Fruit fly (Drosophila melanogaster): Measurements from ENCODE around the gene hng3.

Gene hng3

DNA sequence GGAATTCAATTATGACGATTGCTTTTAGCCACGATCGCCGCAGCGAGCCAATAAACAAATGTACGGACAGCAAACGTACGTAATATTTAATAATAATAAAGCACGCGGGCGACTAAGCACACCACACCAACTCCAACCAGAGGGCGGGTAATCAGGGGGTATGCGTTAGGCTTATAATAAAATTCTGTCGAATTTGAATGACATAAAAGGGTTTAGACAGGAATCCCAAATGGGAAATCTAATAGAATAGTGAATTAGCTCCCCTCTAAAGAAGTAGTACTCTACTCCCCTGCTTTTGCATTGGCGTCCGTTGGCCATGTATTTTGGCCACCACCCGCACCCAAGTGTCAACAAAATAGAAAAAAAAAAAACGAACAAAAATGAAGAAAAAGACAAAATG lies 32.9 kb downstream of the hng3 start (continued):
- no peak for TF ChIP-seq bcd (GFP tag; optimal IDR thresholded peaks at IDR 0.05)
- TF ChIP-seq B-H1 (GFP tag; IDR thresholded peaks at IDR 0.05), result no peak
- peak; percentile 3 for TF ChIP-seq CG2120 (GFP tag; optimal IDR thresholded peaks at IDR 0.05)
- no peak for TF ChIP-seq mirr (GFP tag; optimal IDR thresholded peaks at IDR 0.05)
- no peak for TF ChIP-seq Hmx (GFP tag; optimal IDR thresholded peaks at IDR 0.05)
- no peak for TF ChIP-seq danr (GFP tag; IDR thresholded peaks at IDR 0.05)
- no peak for TF ChIP-seq CG18476 (GFP tag; optimal IDR thresholded peaks at IDR 0.05)
- no peak for TF ChIP-seq NfI (GFP tag; optimal IDR thresholded peaks at IDR 0.05)
- TF ChIP-seq CG6683 (GFP tag; optimal IDR thresholded peaks at IDR 0.05), result no peak
- no peak for TF ChIP-seq NK7.1 (GFP tag; optimal IDR thresholded peaks at IDR 0.05)
- no peak for TF ChIP-seq CG30403 (GFP tag; optimal IDR thresholded peaks at IDR 0.05)
- TF ChIP-seq CG11560 (tag; IDR thresholded peaks at IDR 0.05), result no peak
- TF ChIP-seq CG12071 (GFP tag; optimal IDR thresholded peaks at IDR 0.05), result peak; percentile 5
- TF ChIP-seq crp (GFP tag; optimal IDR thresholded peaks at IDR 0.05), result no peak
- TF ChIP-seq Hsf (GFP tag; optimal IDR thresholded peaks at IDR 0.05), result no peak
- TF ChIP-seq Gsc (GFP tag; IDR thresholded peaks at IDR 0.05), result no peak
- TF ChIP-seq gcm (GFP tag; optimal IDR thresholded peaks at IDR 0.05), result no peak
- no peak for TF ChIP-seq Doc3 (GFP tag; IDR thresholded peaks at IDR 0.05; ENCODE audit: partially characterized antibody)
- no peak for TF ChIP-seq fd64A (GFP tag; optimal IDR thresholded peaks at IDR 0.05)
- no peak for TF ChIP-seq sima (GFP tag; optimal IDR thresholded peaks at IDR 0.05)
- peak; percentile 17 for TF ChIP-seq CG9817 (tag; optimal IDR thresholded peaks at IDR 0.05)
- TF ChIP-seq vfl (GFP tag; optimal IDR thresholded peaks at IDR 0.05), result no peak
- TF ChIP-seq Poxn (GFP tag; IDR thresholded peaks at IDR 0.05), result no peak
- TF ChIP-seq HLH4C (GFP tag; IDR thresholded peaks at IDR 0.05; ENCODE audit: partially characterized antibody), result no peak
- no peak for TF ChIP-seq Chrac-16 (GFP tag; optimal IDR thresholded peaks at IDR 0.05)
- no peak for TF ChIP-seq oc (tag; optimal IDR thresholded peaks at IDR 0.05)
- peak; percentile 33; the same call in 1 of the 2 replicates for TF ChIP-seq Awh (GFP tag; IDR thresholded peaks at IDR 0.05)
- TF ChIP-seq CG31388 (GFP tag; optimal IDR thresholded peaks at IDR 0.05), result no peak
- TF ChIP-seq CG13624 (GFP tag; optimal IDR thresholded peaks at IDR 0.05), result no peak
- TF ChIP-seq CG17802 (tag; optimal IDR thresholded peaks at IDR 0.05), result no peak
- no peak for TF ChIP-seq CG16815 (GFP tag; optimal IDR thresholded peaks at IDR 0.05)
- no peak for TF ChIP-seq stwl (tag; optimal IDR thresholded peaks at IDR 0.05)
- no peak for TF ChIP-seq az2 (GFP tag; optimal IDR thresholded peaks at IDR 0.05)
- TF ChIP-seq nom (GFP tag; optimal IDR thresholded peaks at IDR 0.05), result no peak
- no peak for TF ChIP-seq CG10147 (GFP tag; optimal IDR thresholded peaks at IDR 0.05)
- TF ChIP-seq prd (optimal IDR thresholded peaks at IDR 0.05), result no peak
- TF ChIP-seq prd (GFP tag; IDR thresholded peaks at IDR 0.05), result peak; percentile 56
- peak; percentile 5 for TF ChIP-seq CG17385 (GFP tag; optimal IDR thresholded peaks at IDR 0.05)
- TF ChIP-seq Optix (GFP tag; IDR thresholded peaks at IDR 0.05), result no peak
- no peak for TF ChIP-seq B-H2 (GFP tag; optimal IDR thresholded peaks at IDR 0.05)
- TF ChIP-seq dpn (GFP tag; optimal IDR thresholded peaks at IDR 0.05), result no peak
- TF ChIP-seq D19B (GFP tag; optimal IDR thresholded peaks at IDR 0.05), result no peak
- TF ChIP-seq H2.0 (GFP tag; IDR thresholded peaks at IDR 0.05), result peak; percentile 37
- TF ChIP-seq CG11695 (GFP tag; IDR thresholded peaks at IDR 0.05), result no peak
- TF ChIP-seq HLH3B (GFP tag; IDR thresholded peaks at IDR 0.05), result peak; percentile 52
- peak; percentile 31 for TF ChIP-seq CG13424 (tag; optimal IDR thresholded peaks at IDR 0.05)
- no peak for TF ChIP-seq otp (GFP tag; IDR thresholded peaks at IDR 0.05)
- TF ChIP-seq CG6175 (GFP tag; IDR thresholded peaks at IDR 0.05), result no peak
- TF ChIP-seq trem (tag; optimal IDR thresholded peaks at IDR 0.05), result no peak
- peak; percentile 43; the same call in 1 of the 2 replicates for TF ChIP-seq CG17328 (GFP tag; IDR thresholded peaks at IDR 0.05)
- no peak for TF ChIP-seq Lhr (GFP tag; optimal IDR thresholded peaks at IDR 0.05)
- TF ChIP-seq wor (GFP tag; IDR thresholded peaks at IDR 0.05), result no peak

Measured in whole organism, embryonic.